Fruit fly (Drosophila melanogaster) whole organism, wandering third instar larva: ENCODE measurements around the gene CG5235.

Experiments used
- Abd-B ChIP-seq: fragments of >200 bp; optimal IDR thresholded peaks from 2 replicates; lab custom pipeline; 2017; ENCODE audit warnings: missing biosample characterization, missing genetic modification characterization
- CG32264 ChIP-seq: fragments of 200-800 bp; sonication (Bioruptor generic); optimal IDR thresholded peaks from 2 replicates; lab custom pipeline; 2016; ENCODE audit warnings: missing biosample characterization, missing genetic modification characterization
- CG9705 ChIP-seq: fragments of 200-800 bp; sonication (Bioruptor generic); optimal IDR thresholded peaks from 2 replicates; lab custom pipeline; 2018; ENCODE audit warnings: missing biosample characterization, mild to moderate bottlenecking, missing genetic modification characterization
- CrebA ChIP-seq: fragments of 200-800 bp; sonication (Bioruptor generic); optimal IDR thresholded peaks from 2 replicates; lab custom pipeline; 2016; ENCODE audit warnings: missing biosample characterization, mild to moderate bottlenecking, missing genetic modification characterization, borderline replicate concordance
- Dfd ChIP-seq: fragments of >200 bp; optimal IDR thresholded peaks from 2 replicates; lab custom pipeline; 2017; ENCODE audit warnings: missing biosample characterization, missing genetic modification characterization
- Dif ChIP-seq: fragments of 200-275, 200-300 bp; sonication (Bioruptor generic); optimal IDR thresholded peaks from 2 replicates; lab custom pipeline; 2018; ENCODE audit warnings: missing biosample characterization, missing genetic modification characterization; ENCODE audit not compliant: partially characterized antibody
- GATAd ChIP-seq: sonication (Bioruptor generic); optimal IDR thresholded peaks from 2 replicates; lab custom pipeline; 2016; ENCODE audit warnings: missing biosample characterization, missing genetic modification characterization
- HLH106 ChIP-seq: fragments of 200-800 bp; optimal IDR thresholded peaks from 3 replicates; lab custom pipeline; 2019; ENCODE audit warnings: missing biosample characterization, mild to moderate bottlenecking, missing genetic modification characterization, moderate library complexity
- Hnf4 ChIP-seq: fragments of 200-800 bp; sonication (Bioruptor generic); optimal IDR thresholded peaks from 2 replicates; lab custom pipeline; 2016; ENCODE audit warnings: missing biosample characterization, mild to moderate bottlenecking, missing genetic modification characterization
- Hr78 ChIP-seq: fragments of >200 bp; optimal IDR thresholded peaks from 2 replicates; lab custom pipeline; 2017; ENCODE audit warnings: missing biosample characterization, missing genetic modification characterization
- Hr83 ChIP-seq: fragments of 200-300 bp; sonication (Bioruptor generic); optimal IDR thresholded peaks from 2 replicates; lab custom pipeline; 2016; ENCODE audit warnings: missing biosample characterization, mild to moderate bottlenecking, missing genetic modification characterization, moderate library complexity; ENCODE audit not compliant: poor library complexity, severe bottlenecking
- Jra ChIP-seq: sonication (Bioruptor generic); optimal IDR thresholded peaks from 2 replicates; lab custom pipeline; 2016; ENCODE audit warnings: missing biosample characterization, missing genetic modification characterization
- Mio ChIP-seq: sonication (Bioruptor generic); optimal IDR thresholded peaks from 2 replicates; lab custom pipeline; 2016; ENCODE audit warnings: missing biosample characterization, missing genetic modification characterization
- N ChIP-seq: fragments of >200 bp; optimal IDR thresholded peaks from 2 replicates; lab custom pipeline; 2018; ENCODE audit warnings: missing biosample characterization, missing external identifiers, missing genetic modification characterization
- Rel ChIP-seq, 2 experiments: fragments of 200-800 bp; sonication (Bioruptor generic) in 1 of 2; optimal IDR thresholded peaks; 2 replicates in 1 of 2; 3 replicates in 1 of 2; lab custom pipeline; 2016 to 2019; ENCODE audit warnings: mild to moderate bottlenecking in 2 of 2, missing biosample characterization in 2 of 2, missing genetic modification characterization in 2 of 2, moderate library complexity in 1 of 2
- Sp1 ChIP-seq: fragments of 200-800 bp; sonication (Bioruptor generic); optimal IDR thresholded peaks from 3 replicates; lab custom pipeline; 2019; ENCODE audit warnings: missing biosample characterization, mild to moderate bottlenecking, missing genetic modification characterization, moderate library complexity
- Vsx2 ChIP-seq: fragments of 200-300, 225-300 bp; sonication (Bioruptor generic); optimal IDR thresholded peaks from 2 replicates; lab custom pipeline; 2018; ENCODE audit warnings: missing biosample characterization, missing genetic modification characterization; ENCODE audit not compliant: partially characterized antibody
- br ChIP-seq: fragments of 200-800 bp; sonication (Bioruptor generic); optimal IDR thresholded peaks from 2 replicates; lab custom pipeline; 2016; ENCODE audit warnings: missing biosample characterization, missing genetic modification characterization
- brk ChIP-seq: fragments of 200-800 bp; sonication (Bioruptor generic); optimal IDR thresholded peaks from 2 replicates; lab custom pipeline; 2016; ENCODE audit warnings: missing biosample characterization, mild to moderate bottlenecking, missing genetic modification characterization
- dl ChIP-seq, 2 experiments: fragments of 175-275, 200-275 bp in 1 of 2; fragments of 200-275 bp in 1 of 2; sonication (Bioruptor generic); optimal IDR thresholded peaks; lab custom pipeline; 2018; ENCODE audit warnings: mild to moderate bottlenecking in 2 of 2, missing biosample characterization in 2 of 2, missing genetic modification characterization in 2 of 2, moderate library complexity in 2 of 2; ENCODE audit not compliant: partially characterized antibody in 2 of 2, insufficient read depth in 1 of 2
- dmrt93B ChIP-seq: fragments of 200-800 bp; sonication (Bioruptor generic); optimal IDR thresholded peaks from 2 replicates; lab custom pipeline; 2018; ENCODE audit warnings: missing biosample characterization, mild to moderate bottlenecking, missing genetic modification characterization
- dsf ChIP-seq: sonication (Bioruptor generic); optimal IDR thresholded peaks from 2 replicates; lab custom pipeline; 2016; ENCODE audit warnings: missing biosample characterization, missing genetic modification characterization, borderline replicate concordance
- ey ChIP-seq: fragments of 200-800 bp; sonication (Bioruptor generic); optimal IDR thresholded peaks from 2 replicates; lab custom pipeline; 2016; ENCODE audit warnings: missing biosample characterization, missing genetic modification characterization
- foxo ChIP-seq, 2 experiments: fragments of 200-800 bp; sonication (Bioruptor generic); optimal IDR thresholded peaks; 2 replicates in 1 of 2; 3 replicates in 1 of 2; lab custom pipeline; 2016 to 2017; ENCODE audit warnings: missing biosample characterization in 2 of 2, missing genetic modification characterization in 2 of 2
- fru ChIP-seq: fragments of 200-800 bp; sonication (Bioruptor generic); optimal IDR thresholded peaks from 3 replicates; lab custom pipeline; 2016; ENCODE audit warnings: missing biosample characterization, mild to moderate bottlenecking, missing genetic modification characterization
- h ChIP-seq: fragments of 200-800 bp; sonication (Bioruptor generic); optimal IDR thresholded peaks from 3 replicates; lab custom pipeline; 2016; ENCODE audit warnings: missing biosample characterization, mild to moderate bottlenecking, missing genetic modification characterization
- jim ChIP-seq: fragments of 175-275, 200-325 bp; sonication (Bioruptor generic); optimal IDR thresholded peaks from 2 replicates; lab custom pipeline; 2016; ENCODE audit warnings: missing biosample characterization, mild to moderate bottlenecking, missing genetic modification characterization
- lola ChIP-seq: fragments of >200 bp; optimal IDR thresholded peaks from 2 replicates; lab custom pipeline; 2017; ENCODE audit warnings: missing biosample characterization, missing genetic modification characterization
- psq ChIP-seq: fragments of 200-800 bp; sonication (Bioruptor generic); optimal IDR thresholded peaks from 3 replicates; lab custom pipeline; 2017; ENCODE audit warnings: missing biosample characterization, mild to moderate bottlenecking, missing genetic modification characterization, moderate library complexity
- rgr ChIP-seq: fragments of 200-800 bp; sonication (Bioruptor generic); optimal IDR thresholded peaks from 3 replicates; lab custom pipeline; 2016; ENCODE audit warnings: missing biosample characterization, mild to moderate bottlenecking, missing genetic modification characterization
- sage ChIP-seq: fragments of 200-800 bp; sonication (Bioruptor generic); optimal IDR thresholded peaks from 2 replicates; lab custom pipeline; 2016; ENCODE audit warnings: missing biosample characterization, mild to moderate bottlenecking, missing genetic modification characterization
- sv ChIP-seq: fragments of 200-800 bp; sonication (Bioruptor generic); optimal IDR thresholded peaks from 3 replicates; lab custom pipeline; 2016; ENCODE audit warnings: missing biosample characterization, missing genetic modification characterization
- tai ChIP-seq: sonication (Bioruptor generic); optimal IDR thresholded peaks from 2 replicates; lab custom pipeline; 2016; ENCODE audit warnings: missing biosample characterization, missing genetic modification characterization
- usp ChIP-seq: fragments of >200 bp; optimal IDR thresholded peaks from 2 replicates; lab custom pipeline; 2017; ENCODE audit warnings: missing biosample characterization, missing genetic modification characterization

CG5235 gene

dm6 chr3L:16090330-16090803 is at the start of gene CG5235, which contains the start of gene ClC-c:
Gene CG5235 (minus strand): TSS chr3L:16090392.
Gene ClC-c (plus strand): TSS chr3L:16090454.
- TF ChIP-seq Hr78, result no peak
- TF ChIP-seq Hr83 (GFP tag; lab: Kevin White, UChicago), result no peak
- no peak for TF ChIP-seq dl (GFP tag; optimal IDR thresholded peaks at IDR 0.05; lab: Kevin White, UChicago; ENCODE audit: insufficient read depth in 1 of 2, partially characterized antibody in 2 of 2)
- no peak for TF ChIP-seq Dfd
- no peak for TF ChIP-seq Abd-B (GFP tag; lab: Kevin White, UChicago)
- TF ChIP-seq usp (GFP tag; lab: Kevin White, UChicago), result no peak
- TF ChIP-seq fru (GFP tag; lab: Kevin White, UChicago), result peak; percentile 63
- no peak for TF ChIP-seq Sp1 (GFP tag; lab: Kevin White, UChicago)
- TF ChIP-seq brk (GFP tag; lab: Kevin White, UChicago), result no peak
- TF ChIP-seq Rel (GFP tag; optimal IDR thresholded peaks at IDR 0.05; lab: Kevin White, UChicago), result no peak
- TF ChIP-seq Rel (tag; optimal IDR thresholded peaks at IDR 0.05; lab: Kevin White, UChicago), result peak; percentile 65
- TF ChIP-seq rgr (GFP tag; lab: Kevin White, UChicago), result peak; percentile 14
- no peak for TF ChIP-seq dsf (GFP tag; lab: Kevin White, UChicago)
- no peak for TF ChIP-seq jim
- TF ChIP-seq sv (GFP tag; lab: Kevin White, UChicago), result no peak
- no peak for TF ChIP-seq CG9705

- TF ChIP-seq Rel (GFP tag; optimal IDR thresholded peaks at IDR 0.05; lab: Kevin White, UChicago) (no peak), Rel (tag; optimal IDR thresholded peaks at IDR 0.05; lab: Kevin White, UChicago) (no peak), Dif (peak; percentile 34), br (no peak), brk (GFP tag; lab: Kevin White, UChicago) (peak; percentile 38)
These were observed 48.9 kb upstream of the CG5235 start for dm6 chr3L:16139131-16139530.

DNA sequence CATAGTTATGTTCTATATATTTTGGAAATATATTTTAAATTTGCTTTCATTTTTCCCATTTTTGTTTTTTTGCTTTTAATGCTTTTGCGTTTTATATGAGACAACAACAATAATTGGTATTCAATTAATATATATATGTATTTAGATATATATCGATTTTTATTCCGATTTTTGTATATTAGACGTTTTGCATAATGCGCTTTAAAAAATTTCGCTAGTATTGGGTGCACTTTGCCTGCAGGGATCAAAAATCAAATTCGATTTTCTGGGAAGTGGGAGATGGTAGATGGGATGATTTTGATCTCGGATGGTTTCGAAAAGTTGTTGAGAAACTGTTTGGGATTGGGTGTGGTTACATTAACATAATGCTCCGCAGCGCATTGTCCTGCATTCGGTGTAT is 47.6 kb upstream of the CG5235 start, which contains the start of gene CG5157:
Gene CG5157, minus strand, starts transcription at position 101 of the 400 bp plus-strand sequence.
- TF ChIP-seq dsf (GFP tag; lab: Kevin White, UChicago) (no peak), psq (GFP tag; lab: Kevin White, UChicago) (no peak), lola (no peak), ey (GFP tag; lab: Kevin White, UChicago) (no peak), CG32264 (GFP tag; lab: Kevin White, UChicago) (no peak), h (GFP tag; lab: Kevin White, UChicago) (no peak), Jra (no peak), CrebA (no peak), Hr78 (no peak), N (GFP tag; lab: Kevin White, UChicago) (no peak), brk (GFP tag; lab: Kevin White, UChicago) (no peak)

DNA sequence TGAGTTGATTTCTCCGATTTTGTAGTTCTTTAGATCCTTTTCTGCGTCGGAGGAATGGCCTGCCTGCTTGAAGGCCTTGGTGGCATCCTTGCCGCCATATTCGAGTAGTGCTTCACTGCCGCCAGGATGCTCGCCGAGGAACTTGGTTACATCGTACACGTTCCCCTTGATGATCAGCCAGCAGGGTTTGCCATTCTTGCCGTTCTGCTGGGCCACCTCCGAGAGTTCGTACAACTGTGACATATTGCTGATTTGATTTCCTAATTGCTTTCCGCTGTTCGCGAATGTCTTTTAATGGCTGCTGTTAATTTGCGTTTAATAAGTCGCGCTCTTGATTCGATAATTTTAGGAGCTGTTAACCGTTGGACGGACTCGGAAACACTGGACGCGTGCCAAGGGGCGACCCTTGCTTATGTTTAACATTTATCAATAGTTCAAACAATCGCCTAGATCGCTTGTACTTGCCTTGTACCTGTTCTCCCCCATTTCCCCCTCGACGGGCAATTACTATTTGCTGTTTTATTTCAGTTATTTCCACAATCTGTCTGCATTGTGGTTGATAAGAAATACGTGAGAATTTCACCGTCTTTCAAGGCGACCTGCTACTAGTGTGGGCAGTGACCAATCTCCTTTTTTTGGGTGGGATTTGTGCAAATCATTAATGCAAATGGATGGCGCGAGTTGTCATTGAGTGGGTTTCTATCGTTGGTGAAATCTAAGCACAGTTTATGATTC is 46.8 kb upstream of the CG5235 start:
- TF ChIP-seq ey (GFP tag; lab: Kevin White, UChicago) (no peak), lola (no peak), dsf (GFP tag; lab: Kevin White, UChicago) (no peak), Dif (no peak), Mio (GFP tag; lab: Kevin White, UChicago) (no peak), Hr78 (no peak), GATAd (no peak)

- no peak for TF ChIP-seq usp (GFP tag; lab: Kevin White, UChicago)
- TF ChIP-seq Sp1 (GFP tag; lab: Kevin White, UChicago), result no peak
- TF ChIP-seq CG32264 (GFP tag; lab: Kevin White, UChicago), result no peak
- TF ChIP-seq brk (GFP tag; lab: Kevin White, UChicago), result no peak
- TF ChIP-seq sage (GFP tag; lab: Kevin White, UChicago), result no peak
- TF ChIP-seq foxo (GFP tag; optimal IDR thresholded peaks at IDR 0.05; lab: Kevin White, UChicago), result no peak
- no peak for TF ChIP-seq Hr83 (GFP tag; lab: Kevin White, UChicago)
- TF ChIP-seq dsf (GFP tag; lab: Kevin White, UChicago), result no peak
- no peak for TF ChIP-seq Hnf4
- TF ChIP-seq Vsx2 (GFP tag; lab: Kevin White, UChicago), result no peak
- no peak for TF ChIP-seq dmrt93B (GFP tag; lab: Kevin White, UChicago)
- TF ChIP-seq psq (GFP tag; lab: Kevin White, UChicago), result no peak
- no peak for TF ChIP-seq dl (GFP tag; optimal IDR thresholded peaks at IDR 0.05; lab: Kevin White, UChicago; ENCODE audit: insufficient read depth in 1 of 2, partially characterized antibody in 2 of 2)
- no peak for TF ChIP-seq br
- no peak for TF ChIP-seq HLH106 (tag; lab: Kevin White, UChicago)
- no peak for TF ChIP-seq ey (GFP tag; lab: Kevin White, UChicago)
- no peak for TF ChIP-seq tai (GFP tag; lab: Kevin White, UChicago)
These were observed 41.9 kb upstream of the CG5235 start for dm6 chr3L:16132067-16132418.
